Fruit fly (Drosophila melanogaster) whole organism, embryonic: ENCODE results near the gene MESR3.

Experiments used
- Ada2b ChIP-seq: fragments of 200-800 bp; sonication (Bioruptor generic); IDR thresholded peaks from 2 replicates; pipeline ENCODE4 v1.3.6; 2022; ENCODE audit warnings: missing biosample characterization, missing genetic modification characterization
- CG11695 ChIP-seq: fragments of 200-800 bp; sonication (Bioruptor generic); IDR thresholded peaks from 3 replicates; pipeline ENCODE4 v1.3.6; 2022; ENCODE audit warnings: missing biosample characterization, missing genetic modification characterization
- CG11723 ChIP-seq: fragments of 200-800 bp; sonication (Bioruptor generic); optimal IDR thresholded peaks from 2 replicates; lab custom pipeline; 2017; ENCODE audit warnings: missing biosample characterization, mild to moderate bottlenecking, missing genetic modification characterization
- CG13123 ChIP-seq: fragments of 200-800 bp; sonication (Bioruptor generic); optimal IDR thresholded peaks from 2 replicates; lab custom pipeline; 2016; ENCODE audit warnings: missing biosample characterization, missing genetic modification characterization
- CG13624 ChIP-seq: fragments of 200-800 bp; sonication (Bioruptor generic); optimal IDR thresholded peaks from 2 replicates; lab custom pipeline; 2016; ENCODE audit warnings: missing biosample characterization, missing genetic modification characterization
- CG15011 ChIP-seq: fragments of 200-800 bp; sonication (Bioruptor generic); optimal IDR thresholded peaks from 3 replicates; lab custom pipeline; 2018; ENCODE audit warnings: missing biosample characterization, mild to moderate bottlenecking, missing genetic modification characterization
- CG17361 ChIP-seq: fragments of 200-800 bp; sonication (Bioruptor generic); IDR thresholded peaks from 3 replicates; pipeline ENCODE4 v1.3.6; 2022; ENCODE audit warnings: missing biosample characterization, missing genetic modification characterization
- CG18262 ChIP-seq: fragments of 200-800 bp; optimal IDR thresholded peaks from 3 replicates; lab custom pipeline; 2019; ENCODE audit warnings: missing biosample characterization, mild to moderate bottlenecking, missing genetic modification characterization, moderate library complexity
- CG18619 ChIP-seq: fragments of 200-800 bp; sonication (Bioruptor generic); optimal IDR thresholded peaks from 3 replicates; lab custom pipeline; 2017; ENCODE audit warnings: missing biosample characterization, mild to moderate bottlenecking, missing genetic modification characterization
- CG30020 ChIP-seq: fragments of 200-800 bp; optimal IDR thresholded peaks from 2 replicates; lab custom pipeline; 2019; ENCODE audit warnings: missing biosample characterization, mild to moderate bottlenecking, missing genetic modification characterization, moderate library complexity
- CG32767 ChIP-seq: fragments of 200-800 bp; sonication (Bioruptor generic); IDR thresholded peaks from 2 replicates; pipeline ENCODE4 v1.3.6; 2022; ENCODE audit warnings: missing biosample characterization, missing genetic modification characterization
- CG3407 ChIP-seq: fragments of 200-800 bp; sonication (Bioruptor generic); optimal IDR thresholded peaks from 2 replicates; lab custom pipeline; 2018; ENCODE audit warnings: missing biosample characterization, mild to moderate bottlenecking, missing genetic modification characterization
- CG34422 ChIP-seq: fragments of 200-800 bp; sonication (Bioruptor generic); IDR thresholded peaks from 3 replicates; pipeline ENCODE4 v1.3.6; 2022; ENCODE audit warnings: missing biosample characterization, missing genetic modification characterization
- CG3726 ChIP-seq: fragments of 200-800 bp; sonication (Bioruptor generic); IDR thresholded peaks from 3 replicates; pipeline ENCODE4, ENCODE4 v1.3.6; 2022; ENCODE audit warnings: missing biosample characterization, missing genetic modification characterization
- CG42726 ChIP-seq: fragments of 200-800 bp; sonication (Bioruptor generic); IDR thresholded peaks from 2 replicates; pipeline ENCODE4 v1.3.6; 2022; ENCODE audit warnings: missing biosample characterization, missing genetic modification characterization; ENCODE audit not compliant: partially characterized antibody
- CG4617 ChIP-seq: fragments of 200-800 bp; sonication (Bioruptor generic); optimal IDR thresholded peaks from 3 replicates; lab custom pipeline; 2016; ENCODE audit warnings: missing biosample characterization, missing genetic modification characterization, borderline replicate concordance
- CG6765 ChIP-seq: fragments of 200-800 bp; sonication (Bioruptor generic); optimal IDR thresholded peaks from 3 replicates; lab custom pipeline; 2017; ENCODE audit warnings: missing biosample characterization, mild to moderate bottlenecking, missing genetic modification characterization
- CG6813 ChIP-seq: fragments of 200-800 bp; sonication (Bioruptor generic); optimal IDR thresholded peaks from 2 replicates; lab custom pipeline; 2017; ENCODE audit warnings: missing biosample characterization, missing genetic modification characterization, mild to moderate bottlenecking, moderate library complexity, missing genetic modification reagents
- CG8944 ChIP-seq: fragments of 200-800 bp; sonication (Bioruptor generic); optimal IDR thresholded peaks from 3 replicates; lab custom pipeline; 2016; ENCODE audit warnings: missing biosample characterization, missing genetic modification characterization
- Chrac-16 ChIP-seq: fragments of 200-800 bp; sonication (Bioruptor generic); optimal IDR thresholded peaks from 3 replicates; lab custom pipeline; 2016; ENCODE audit warnings: missing biosample characterization, missing genetic modification characterization
- D19A ChIP-seq: fragments of 200-800 bp; optimal IDR thresholded peaks from 3 replicates; lab custom pipeline; 2019; ENCODE audit warnings: missing biosample characterization, mild to moderate bottlenecking, missing genetic modification characterization, moderate library complexity
- ERR ChIP-seq: fragments of 200-800 bp; sonication (Bioruptor generic); optimal IDR thresholded peaks from 2 replicates; lab custom pipeline; 2016; ENCODE audit warnings: missing biosample characterization, missing genetic modification characterization
- MESR4 ChIP-seq: fragments of 200-800 bp; sonication (Bioruptor generic); optimal IDR thresholded peaks from 2 replicates; lab custom pipeline; 2018; ENCODE audit warnings: missing biosample characterization, mild to moderate bottlenecking, missing genetic modification characterization, moderate library complexity
- NC2α ChIP-seq: fragments of 200-800 bp; sonication (Bioruptor generic); optimal IDR thresholded peaks from 2 replicates; lab custom pipeline; 2016; ENCODE audit warnings: missing biosample characterization, missing genetic modification characterization
- Neu2 ChIP-seq: fragments of 200-800 bp; sonication (Bioruptor generic); optimal IDR thresholded peaks from 3 replicates; lab custom pipeline; 2016; ENCODE audit warnings: missing biosample characterization, missing genetic modification characterization, borderline replicate concordance
- NfI ChIP-seq: fragments of 200-800 bp; sonication (Bioruptor generic); optimal IDR thresholded peaks from 3 replicates; lab custom pipeline; 2018; ENCODE audit warnings: missing biosample characterization, mild to moderate bottlenecking, missing genetic modification characterization, moderate library complexity
- Rx ChIP-seq: fragments of 200-800 bp; sonication (Bioruptor generic); IDR thresholded peaks from 2 replicates; pipeline ENCODE4 v1.3.6; 2022; ENCODE audit warnings: missing biosample characterization, missing genetic modification characterization
- Sin3A ChIP-seq: fragments of >200 bp; optimal IDR thresholded peaks from 2 replicates; lab custom pipeline; 2018
- Sox102F ChIP-seq: fragments of 200-800 bp; sonication (Bioruptor generic); optimal IDR thresholded peaks from 2 replicates; lab custom pipeline; 2018; ENCODE audit warnings: missing biosample characterization, mild to moderate bottlenecking, missing genetic modification characterization, moderate library complexity
- Spps ChIP-seq: fragments of 200-800 bp; sonication (Bioruptor generic); optimal IDR thresholded peaks from 2 replicates; lab custom pipeline; 2018; ENCODE audit warnings: missing biosample characterization, mild to moderate bottlenecking, missing genetic modification characterization
- Ssrp ChIP-seq: fragments of 200-800 bp; sonication (Bioruptor generic); optimal IDR thresholded peaks from 2 replicates; lab custom pipeline; 2018; ENCODE audit warnings: missing biosample characterization, mild to moderate bottlenecking, missing genetic modification characterization, moderate library complexity
- Usf ChIP-seq: fragments of 200-800 bp; sonication (Bioruptor generic); optimal IDR thresholded peaks from 2 replicates; lab custom pipeline; 2017; ENCODE audit warnings: missing genotype, missing biosample characterization, missing genetic modification characterization
- Xbp1 ChIP-seq: fragments of 200-800 bp; sonication (Bioruptor generic); optimal IDR thresholded peaks from 3 replicates; lab custom pipeline; 2016; ENCODE audit warnings: missing biosample characterization, mild to moderate bottlenecking, missing genetic modification characterization
- caup ChIP-seq: fragments of 200-800 bp; sonication (Bioruptor generic); optimal IDR thresholded peaks from 3 replicates; lab custom pipeline; 2017; ENCODE audit warnings: missing biosample characterization, mild to moderate bottlenecking, missing genetic modification characterization, moderate library complexity; ENCODE audit not compliant: severe bottlenecking
- crp ChIP-seq, 2 experiments: fragments of 200-800 bp; sonication (Bioruptor generic); optimal IDR thresholded peaks; 2 replicates in 1 of 2; 3 replicates in 1 of 2; lab custom pipeline; 2017; ENCODE audit warnings: missing biosample characterization in 2 of 2, missing genetic modification characterization in 2 of 2, mild to moderate bottlenecking in 1 of 2, moderate library complexity in 1 of 2
- dm ChIP-seq: fragments of 200-800 bp; sonication (Bioruptor generic); optimal IDR thresholded peaks from 3 replicates; lab custom pipeline; 2016; ENCODE audit warnings: missing biosample characterization, missing genetic modification characterization
- eve ChIP-seq, 2 experiments: fragments of >200 bp; optimal IDR thresholded peaks; 2 replicates each; lab custom pipeline; 2017; ENCODE audit warnings: missing biosample characterization in 2 of 2, missing genetic modification characterization in 2 of 2
- fd3F ChIP-seq: fragments of 200-800 bp; sonication (Bioruptor generic); optimal IDR thresholded peaks from 2 replicates; lab custom pipeline; 2018; ENCODE audit warnings: missing biosample characterization, mild to moderate bottlenecking, missing genetic modification characterization, moderate library complexity
- fd64A ChIP-seq: fragments of 200-800 bp; sonication (Bioruptor generic); optimal IDR thresholded peaks from 3 replicates; lab custom pipeline; 2018; ENCODE audit warnings: missing biosample characterization, mild to moderate bottlenecking, missing genetic modification characterization
- insv ChIP-seq, 2 experiments: fragments of 200-800 bp; sonication (Bioruptor generic); optimal IDR thresholded peaks; 3 replicates each; lab custom pipeline; 2016 to 2018; ENCODE audit warnings: missing biosample characterization in 2 of 2, missing genetic modification characterization in 2 of 2
- lilli ChIP-seq: fragments of 200-800 bp; sonication (Bioruptor generic); optimal IDR thresholded peaks from 3 replicates; lab custom pipeline; 2016; ENCODE audit warnings: missing biosample characterization, missing genetic modification characterization
- mirr ChIP-seq: fragments of 200-800 bp; sonication (Bioruptor generic); optimal IDR thresholded peaks from 3 replicates; lab custom pipeline; 2018; ENCODE audit warnings: missing biosample characterization, mild to moderate bottlenecking, missing genetic modification characterization
- oc ChIP-seq: fragments of 200-800 bp; sonication (Bioruptor generic); optimal IDR thresholded peaks from 2 replicates; lab custom pipeline; 2018; ENCODE audit warnings: missing biosample characterization, mild to moderate bottlenecking, missing genetic modification characterization, moderate library complexity
- pb ChIP-seq: fragments of 200-800 bp; sonication (Bioruptor generic); optimal IDR thresholded peaks from 3 replicates; lab custom pipeline; 2016; ENCODE audit warnings: missing biosample characterization, missing genetic modification characterization
- peb ChIP-seq: fragments of 200-800 bp; sonication (Bioruptor generic); IDR thresholded peaks from 2 replicates; pipeline ENCODE4 v1.3.6; 2022; ENCODE audit warnings: missing biosample characterization, missing genetic modification characterization
- rib ChIP-seq: fragments of 200-800 bp; sonication (Bioruptor generic); IDR thresholded peaks from 2 replicates; pipeline ENCODE4 v1.3.6; 2022; ENCODE audit warnings: missing biosample characterization, missing genetic modification characterization
- sens-2 ChIP-seq: fragments of 200-800 bp; sonication (Bioruptor generic); IDR thresholded peaks from 2 replicates; pipeline ENCODE4 v1.3.6; 2022; ENCODE audit warnings: missing biosample characterization, missing genetic modification characterization
- sim ChIP-seq: fragments of 200-800 bp; sonication (Bioruptor generic); IDR thresholded peaks from 2 replicates; pipeline ENCODE4 v1.3.6; 2022; ENCODE audit warnings: missing biosample characterization, missing genetic modification characterization
- slou ChIP-seq: fragments of 200-800 bp; sonication (Bioruptor generic); optimal IDR thresholded peaks from 3 replicates; lab custom pipeline; 2016; ENCODE audit warnings: missing biosample characterization, missing genetic modification characterization
- sna ChIP-seq: fragments of 200-800 bp; sonication (Bioruptor generic); IDR thresholded peaks from 2 replicates; pipeline ENCODE4 v1.3.6; 2022; ENCODE audit warnings: missing biosample characterization, missing genetic modification characterization; ENCODE audit not compliant: partially characterized antibody
- tio ChIP-seq: fragments of 200-800 bp; sonication (Bioruptor generic); optimal IDR thresholded peaks from 2 replicates; lab custom pipeline; 2017; ENCODE audit warnings: missing biosample characterization, missing genetic modification characterization, inconsistent platforms

The MESR3 gene

dm6 chr2L:18567563-18567962 lies 49.5 kb upstream of the MESR3 start (continued):
- TF ChIP-seq lilli (GFP tag; lab: Kevin White, UChicago), result peak; percentile 29
- TF ChIP-seq peb (GFP tag; lab: Robert Waterston, UW), result no peak
- TF ChIP-seq sim (GFP tag; lab: Robert Waterston, UW), result no peak
- TF ChIP-seq slou, result no peak
- TF ChIP-seq Sox102F, result peak; percentile 37
- TF ChIP-seq CG11695 (GFP tag; lab: Robert Waterston, UW), result peak; percentile 49; the same call in 2 of the 3 replicates
- TF ChIP-seq dm (GFP tag; lab: Kevin White, UChicago), result no peak
- TF ChIP-seq Sin3A, result no peak
- TF ChIP-seq crp (GFP tag; optimal IDR thresholded peaks at IDR 0.05; lab: Kevin White, UChicago), result no peak
- peak; percentile 38 for TF ChIP-seq fd3F
- TF ChIP-seq ERR (GFP tag; lab: Kevin White, UChicago), result peak; percentile 13
- no peak for TF ChIP-seq Rx (GFP tag; lab: Robert Waterston, UW)
- TF ChIP-seq CG3407 (GFP tag; lab: Kevin White, UChicago), result no peak
- no peak for TF ChIP-seq sens-2 (GFP tag; lab: Robert Waterston, UW)
- TF ChIP-seq CG42726, result no peak
- peak; percentile 42 for TF ChIP-seq CG13624 (GFP tag; lab: Kevin White, UChicago)
- TF ChIP-seq CG6765 (GFP tag; lab: Kevin White, UChicago), result peak; percentile 51
- no peak for TF ChIP-seq Xbp1 (GFP tag; lab: Kevin White, UChicago)
- no peak for TF ChIP-seq CG4617 (GFP tag; lab: Kevin White, UChicago)
- no peak for TF ChIP-seq Spps
- no peak for TF ChIP-seq Neu2
- TF ChIP-seq CG13123, result peak; percentile 6
- TF ChIP-seq rib (GFP tag; lab: Robert Waterston, UW), result peak; percentile 23; the same call in 1 of the 2 replicates
- no peak for TF ChIP-seq insv (GFP tag; optimal IDR thresholded peaks at IDR 0.05; lab: Kevin White, UChicago)
- TF ChIP-seq CG18262, result no peak
- peak; percentile 5 for TF ChIP-seq mirr (GFP tag; lab: Kevin White, UChicago)
- TF ChIP-seq tio (GFP tag; lab: Kevin White, UChicago), result peak; percentile 53
- TF ChIP-seq sna, result no peak
- peak; percentile 64 for TF ChIP-seq CG18619 (GFP tag; lab: Kevin White, UChicago)
- TF ChIP-seq Chrac-16, result no peak
- TF ChIP-seq CG11723 (GFP tag; lab: Kevin White, UChicago), result no peak
- no peak for TF ChIP-seq CG30020
- TF ChIP-seq caup (GFP tag; lab: Kevin White, UChicago), result peak; percentile 69
- no peak for TF ChIP-seq CG34422 (GFP tag; lab: Robert Waterston, UW)
- no peak for TF ChIP-seq D19A
- no peak for TF ChIP-seq NC2α (GFP tag; lab: Kevin White, UChicago)
- no peak for TF ChIP-seq eve (GFP tag; optimal IDR thresholded peaks at IDR 0.05; lab: Kevin White, UChicago)
- no peak for TF ChIP-seq Ada2b (GFP tag; lab: Robert Waterston, UW)
- TF ChIP-seq CG32767 (GFP tag; lab: Robert Waterston, UW), result 0 out of 2 replicates have a peak, but pooled peaks have one; percentile 12
- TF ChIP-seq MESR4 (GFP tag; lab: Kevin White, UChicago), result no peak
- no peak for TF ChIP-seq CG3726 (GFP tag; lab: Robert Waterston, UW)
- TF ChIP-seq Usf (GFP tag; lab: Kevin White, UChicago), result no peak
- no peak for TF ChIP-seq Ssrp (tag; lab: Kevin White, UChicago)
- peak; percentile 28 for TF ChIP-seq NfI
- no peak for TF ChIP-seq oc (tag; lab: Kevin White, UChicago)
- peak; percentile 4 for TF ChIP-seq CG15011
- no peak for TF ChIP-seq CG17361 (GFP tag; lab: Robert Waterston, UW)
- TF ChIP-seq fd64A, result no peak
- no peak for TF ChIP-seq pb (GFP tag; lab: Kevin White, UChicago)
- peak; percentile 59 for TF ChIP-seq CG6813 (GFP tag; lab: Kevin White, UChicago)
- peak; percentile 28 for TF ChIP-seq CG8944 (GFP tag; lab: Kevin White, UChicago)
